Worm (Caenorhabditis elegans) whole organism, L1 larva: ENCODE results near the gene cox-5A.
A peak's percentile ranks its signal among the peaks of the same experiment; 100 is the strongest.

Experiments
- C34B4.2 ChIP-seq: sonication (generic microtip); optimal IDR thresholded peaks from 2 replicates; lab custom pipeline; 2017; ENCODE audit warnings: mild to moderate bottlenecking, missing genetic modification characterization, missing compliant biosample characterization
- F16B12.6 ChIP-seq: fragments of 150-350 bp; optimal IDR thresholded peaks from 2 replicates; lab custom pipeline; 2014; ENCODE audit warnings: missing biosample characterization, missing genetic modification characterization
- aha-1 ChIP-seq: fragments of 150-350 bp; optimal IDR thresholded peaks from 2 replicates; lab custom pipeline; 2014; ENCODE audit warnings: missing biosample characterization, missing genetic modification characterization
- alr-1 ChIP-seq: fragments of 200-800 bp; sonication (Bioruptor generic); optimal IDR thresholded peaks from 2 replicates; lab custom pipeline; 2018; ENCODE audit warnings: borderline replicate concordance, mild to moderate bottlenecking, missing genetic modification characterization, missing compliant biosample characterization
- aly-2 ChIP-seq: fragments of 150-350 bp; optimal IDR thresholded peaks from 2 replicates; lab custom pipeline; 2014; ENCODE audit warnings: missing biosample characterization, missing genetic modification characterization
- ama-1 ChIP-seq: fragments of 150-350 bp; optimal IDR thresholded peaks from 2 replicates; lab custom pipeline; 2014
- blmp-1 ChIP-seq: fragments of 150-350 bp; optimal IDR thresholded peaks from 2 replicates; lab custom pipeline; 2014; ENCODE audit warnings: missing biosample characterization, missing genetic modification characterization
- ceh-8 ChIP-seq: fragments of 200-800 bp; sonication (Bioruptor generic); optimal IDR thresholded peaks from 2 replicates; lab custom pipeline; 2018; ENCODE audit warnings: mild to moderate bottlenecking, missing genetic modification characterization, moderate library complexity, missing compliant biosample characterization
- ceh-82 ChIP-seq, 3 experiments: fragments of 150-350 bp in 1 of 3; sonication (generic microtip) in 2 of 3; optimal IDR thresholded peaks; 2 replicates each; lab custom pipeline; 2014 to 2017; ENCODE audit warnings: missing biosample characterization in 3 of 3, missing genetic modification characterization in 3 of 3
- ces-1 ChIP-seq: fragments of 150-350 bp; optimal IDR thresholded peaks from 2 replicates; lab custom pipeline; 2014; ENCODE audit warnings: missing biosample characterization, missing genetic modification reagents, missing genetic modification characterization
- dpl-1 ChIP-seq, 3 experiments: fragments of 150-350 bp in 2 of 3; sonication (generic microtip) in 1 of 3; optimal IDR thresholded peaks; 2 replicates each; lab custom pipeline; 2014 to 2017; ENCODE audit warnings: missing biosample characterization in 3 of 3, missing genetic modification characterization in 3 of 3, missing genetic modification reagents in 3 of 3
- efl-1 ChIP-seq, 4 experiments: fragments of 150-350 bp; optimal IDR thresholded peaks in 3 of 4; peaks in 1 of 4; 1 replicate in 1 of 4; 2 replicates in 3 of 4; lab custom pipeline; 2014; ENCODE audit warnings: missing biosample characterization in 2 of 4, missing genetic modification characterization in 2 of 4, missing genetic modification reagents in 2 of 4
- ets-5 ChIP-seq: fragments of 200-800 bp; sonication (Bioruptor generic); IDR thresholded peaks from 2 replicates; pipeline ENCODE4 v1.3.6; 2022; ENCODE audit warnings: missing genetic modification characterization, missing compliant biosample characterization
- fkh-10 ChIP-seq: sonication (generic microtip); optimal IDR thresholded peaks from 2 replicates; lab custom pipeline; 2017; ENCODE audit warnings: missing biosample characterization, missing genetic modification reagents, missing genetic modification characterization
- fkh-4 ChIP-seq: sonication (generic microtip); optimal IDR thresholded peaks from 2 replicates; lab custom pipeline; 2016; ENCODE audit warnings: missing compliant biosample characterization, missing genetic modification characterization, borderline replicate concordance
- grh-1 ChIP-seq: fragments of 200-800 bp; sonication (Bioruptor generic); IDR thresholded peaks from 2 replicates; pipeline ENCODE4 v1.3.6; 2022; ENCODE audit warnings: missing genetic modification reagents, missing genetic modification characterization, missing compliant biosample characterization
- hlh-17 ChIP-seq: fragments of 200-800 bp; sonication (Bioruptor generic); optimal IDR thresholded peaks from 2 replicates; lab custom pipeline; 2018; ENCODE audit warnings: missing genetic modification characterization, mild to moderate bottlenecking, missing compliant biosample characterization, moderate library complexity, borderline replicate concordance
- hlh-4 ChIP-seq: sonication (generic microtip); optimal IDR thresholded peaks from 2 replicates; lab custom pipeline; 2016; ENCODE audit warnings: mild to moderate bottlenecking, missing genetic modification characterization, missing compliant biosample characterization
- lin-14 ChIP-seq: fragments of 200-800 bp; sonication (Bioruptor generic); optimal IDR thresholded peaks from 2 replicates; lab custom pipeline; 2018; ENCODE audit warnings: mild to moderate bottlenecking, missing genetic modification characterization, moderate library complexity, missing compliant biosample characterization
- lin-15B ChIP-seq: fragments of 150-350 bp; sonication (generic microtip); optimal IDR thresholded peaks from 3 replicates; lab custom pipeline; 2014; ENCODE audit warnings: missing biosample characterization, missing genetic modification characterization
- lin-35 ChIP-seq, 2 experiments: fragments of 150-350 bp; optimal IDR thresholded peaks; 2 replicates each; lab custom pipeline; 2014; ENCODE audit warnings: missing biosample characterization in 2 of 2, missing genetic modification characterization in 2 of 2, missing genetic modification reagents in 2 of 2
- lin-39 ChIP-seq: fragments of 150-350 bp; optimal IDR thresholded peaks from 2 replicates; lab custom pipeline; 2014; ENCODE audit warnings: missing biosample characterization, missing genetic modification reagents, missing genetic modification characterization
- lir-3 ChIP-seq: sonication (generic microtip); optimal IDR thresholded peaks from 2 replicates; lab custom pipeline; 2016; ENCODE audit warnings: mild to moderate bottlenecking, missing genetic modification characterization, moderate library complexity, missing compliant biosample characterization; ENCODE audit not compliant: poor library complexity
- lsy-2 ChIP-seq, 2 experiments: fragments of 150-350 bp; optimal IDR thresholded peaks; 2 replicates each; lab custom pipeline; 2014; ENCODE audit warnings: missing biosample characterization in 2 of 2, missing genetic modification characterization in 2 of 2
- mab-9 ChIP-seq: fragments of 200-800 bp; sonication (Bioruptor generic); IDR thresholded peaks from 2 replicates; pipeline ENCODE4 v1.3.6; 2022; ENCODE audit warnings: missing genetic modification reagents, missing genetic modification characterization, missing compliant biosample characterization
- mef-2 ChIP-seq: fragments of 150-350 bp; optimal IDR thresholded peaks from 2 replicates; lab custom pipeline; 2014; ENCODE audit warnings: missing biosample characterization, missing genetic modification characterization
- mep-1 ChIP-seq: fragments of 150-350 bp; optimal IDR thresholded peaks from 2 replicates; lab custom pipeline; 2014; ENCODE audit warnings: missing biosample characterization, missing genetic modification characterization
- nhr-11 ChIP-seq: fragments of 150-350 bp; optimal IDR thresholded peaks from 2 replicates; lab custom pipeline; 2014; ENCODE audit warnings: missing biosample characterization, missing genetic modification characterization
- nhr-12 ChIP-seq: sonication (generic microtip); optimal IDR thresholded peaks from 2 replicates; lab custom pipeline; 2017; ENCODE audit warnings: missing biosample characterization, missing genetic modification characterization
- nhr-20 ChIP-seq: sonication (generic microtip); optimal IDR thresholded peaks from 2 replicates; lab custom pipeline; 2016; ENCODE audit warnings: mild to moderate bottlenecking, missing genetic modification characterization, missing compliant biosample characterization
- nhr-237 ChIP-seq: fragments of 150-350 bp; optimal IDR thresholded peaks from 2 replicates; lab custom pipeline; 2014; ENCODE audit warnings: missing biosample characterization, missing genetic modification characterization
- nhr-47 ChIP-seq: sonication (generic microtip); optimal IDR thresholded peaks from 2 replicates; lab custom pipeline; 2016; ENCODE audit warnings: mild to moderate bottlenecking, missing genetic modification characterization, moderate library complexity, missing compliant biosample characterization
- nhr-71 ChIP-seq: sonication (generic microtip); optimal IDR thresholded peaks from 2 replicates; lab custom pipeline; 2016; ENCODE audit warnings: mild to moderate bottlenecking, missing genetic modification characterization, moderate library complexity, missing compliant biosample characterization
- nhr-77 ChIP-seq: fragments of 150-350 bp; optimal IDR thresholded peaks from 2 replicates; lab custom pipeline; 2014; ENCODE audit warnings: missing biosample characterization, missing genetic modification characterization
- nhr-84 ChIP-seq: sonication (generic microtip); optimal IDR thresholded peaks from 2 replicates; lab custom pipeline; 2017; ENCODE audit warnings: missing biosample characterization, missing genetic modification characterization
- nhr-85 ChIP-seq: sonication (generic microtip); peaks from one replicate; lab custom pipeline; 2016; ENCODE audit warnings: missing genetic modification characterization, inconsistent platforms, missing compliant biosample characterization
- nhr-90 ChIP-seq: sonication (generic microtip); optimal IDR thresholded peaks from 2 replicates; lab custom pipeline; 2016; ENCODE audit warnings: mild to moderate bottlenecking, missing genetic modification characterization, missing compliant biosample characterization; ENCODE audit not compliant: poor library complexity
- pqm-1 ChIP-seq: sonication (generic microtip); optimal IDR thresholded peaks from 3 replicates; lab custom pipeline; 2017; ENCODE audit warnings: missing biosample characterization, missing genetic modification characterization
- rnt-1 ChIP-seq: sonication (generic microtip); optimal IDR thresholded peaks from 2 replicates; lab custom pipeline; 2016; ENCODE audit warnings: mild to moderate bottlenecking, missing genetic modification characterization, moderate library complexity, missing compliant biosample characterization
- skn-1 ChIP-seq: fragments of 150-350 bp; optimal IDR thresholded peaks from 2 replicates; lab custom pipeline; 2014; ENCODE audit warnings: missing biosample characterization, missing genetic modification characterization
- snpc-4 ChIP-seq: fragments of 150-350 bp; optimal IDR thresholded peaks from 2 replicates; lab custom pipeline; 2014; ENCODE audit warnings: missing biosample characterization, missing genetic modification characterization
- sptf-1 ChIP-seq: fragments of 150-350 bp; optimal IDR thresholded peaks from 2 replicates; lab custom pipeline; 2014; ENCODE audit warnings: missing biosample characterization, missing genetic modification characterization
- sup-37 ChIP-seq: fragments of 200-800 bp; sonication (Bioruptor generic); optimal IDR thresholded peaks from 2 replicates; lab custom pipeline; 2018; ENCODE audit warnings: mild to moderate bottlenecking, missing genetic modification characterization, missing compliant biosample characterization
- swsn-7 ChIP-seq: sonication (generic microtip); optimal IDR thresholded peaks from 2 replicates; lab custom pipeline; 2016; ENCODE audit warnings: missing genetic modification characterization, missing compliant biosample characterization
- unc-130 ChIP-seq: fragments of 150-350 bp; optimal IDR thresholded peaks from 2 replicates; lab custom pipeline; 2017; ENCODE audit warnings: missing biosample characterization, missing genetic modification characterization, inconsistent platforms
- unc-86 ChIP-seq: sonication (generic microtip); optimal IDR thresholded peaks from 2 replicates; lab custom pipeline; 2016; ENCODE audit warnings: missing genetic modification characterization, missing compliant biosample characterization
- vab-15 ChIP-seq: sonication (generic microtip); optimal IDR thresholded peaks from 2 replicates; lab custom pipeline; 2017; ENCODE audit warnings: missing genotype, mild to moderate bottlenecking, missing genetic modification characterization, missing compliant biosample characterization
- xbp-1 ChIP-seq: sonication (generic microtip); optimal IDR thresholded peaks from 2 replicates; lab custom pipeline; 2016; ENCODE audit warnings: missing genetic modification characterization, missing compliant biosample characterization
- zag-1 ChIP-seq: fragments of 150-350 bp; optimal IDR thresholded peaks from 2 replicates; lab custom pipeline; 2014; ENCODE audit warnings: missing biosample characterization, missing genetic modification characterization
- zip-4 ChIP-seq: fragments of 200-800 bp; sonication (Bioruptor generic); optimal IDR thresholded peaks from 2 replicates; lab custom pipeline; 2018; ENCODE audit warnings: mild to moderate bottlenecking, missing genetic modification characterization, moderate library complexity, missing compliant biosample characterization
- ztf-4 ChIP-seq: fragments of 150-350 bp; optimal IDR thresholded peaks from 2 replicates; lab custom pipeline; 2014; ENCODE audit warnings: missing biosample characterization, missing genetic modification characterization

Gene cox-5A

DNA sequence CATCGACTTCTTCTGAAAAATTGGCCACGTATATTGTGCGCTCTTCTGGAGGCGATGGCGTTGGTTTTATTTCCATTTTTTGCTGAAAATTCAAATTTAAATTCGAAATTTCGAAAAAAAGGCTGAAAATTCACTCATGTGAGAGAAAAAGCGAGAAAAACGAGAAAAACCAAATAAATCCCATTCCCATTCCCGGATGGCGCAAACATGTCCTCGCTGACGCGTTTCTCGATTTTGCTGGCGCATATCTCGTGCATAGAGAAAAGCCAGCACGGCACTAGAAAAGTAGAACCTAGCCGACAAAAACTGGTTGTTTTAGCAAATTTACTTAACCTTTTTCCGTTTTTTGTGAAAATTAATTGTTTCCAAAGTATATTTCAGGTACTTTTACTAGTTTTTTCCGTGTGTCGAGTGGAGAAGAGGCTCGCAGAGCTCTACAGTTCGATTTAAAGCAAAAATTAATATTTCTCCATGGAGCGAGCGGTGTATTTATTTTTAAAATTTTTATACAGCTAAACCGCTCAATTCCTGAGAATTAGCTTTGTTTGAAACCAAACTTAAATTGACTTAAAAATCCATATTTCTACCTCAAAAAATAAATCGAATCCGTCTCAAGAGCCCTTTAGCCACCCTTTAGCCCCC lies 26.6 kb downstream of the cox-5A start, which contains the start of gene rbm-7 (continued):
- TF ChIP-seq mep-1 (tag; lab: Kevin White, UChicago): peak; percentile 92
- TF ChIP-seq ceh-8 (GFP tag; lab: Kevin White, UChicago): no peak
- peak; percentile 87 for TF ChIP-seq rnt-1 (tag; lab: Kevin White, UChicago)
- TF ChIP-seq nhr-12: no peak
- peak; percentile 65 for TF ChIP-seq blmp-1 (tag; lab: Kevin White, UChicago)
- TF ChIP-seq lir-3 (tag; lab: Kevin White, UChicago): no peak
- peak; percentile 67 for TF ChIP-seq lin-15B
- peak; percentile 73 for TF ChIP-seq F16B12.6
- no peak for TF ChIP-seq pqm-1 (tag; lab: Kevin White, UChicago)
- peak; percentile 79 to 86 for TF ChIP-seq lin-35 (GFP tag; optimal IDR thresholded peaks at IDR 0.05; lab: Kevin White, UChicago)
- peak; percentile 12 for TF ChIP-seq sup-37
- no peak for TF ChIP-seq zag-1 (tag; lab: Kevin White, UChicago)
- TF ChIP-seq nhr-11 (tag; lab: Kevin White, UChicago): no peak
- TF ChIP-seq nhr-71 (tag; lab: Kevin White, UChicago): peak; percentile 83
- no peak for TF ChIP-seq ets-5 (GFP tag; lab: Robert Waterston, UW)
- TF ChIP-seq skn-1: peak; percentile 64
- TF ChIP-seq efl-1 (optimal IDR thresholded peaks at IDR 0.05; lab: Kevin White, UChicago): peak; percentile 78 to 82
- TF ChIP-seq efl-1 (GFP tag; optimal IDR thresholded peaks at IDR 0.05 in 1 of 2; lab: Kevin White, UChicago): peak; percentile 77 to 97
- peak; percentile 53; the same call in 1 of the 2 replicates for TF ChIP-seq grh-1 (GFP tag; lab: Robert Waterston, UW)
- TF ChIP-seq lin-39 (tag; lab: Kevin White, UChicago): peak; percentile 73
- no peak for TF ChIP-seq ztf-4 (tag; lab: Kevin White, UChicago)
- no peak for TF ChIP-seq ces-1 (GFP tag; lab: Kevin White, UChicago)
- no peak for TF ChIP-seq vab-15 (tag; lab: Kevin White, UChicago)
- TF ChIP-seq ceh-82 (tag; optimal IDR thresholded peaks at IDR 0.05; lab: Kevin White, UChicago): peak; percentile 75 to 76 (median 76)
- no peak for TF ChIP-seq mab-9 (GFP tag; lab: Robert Waterston, UW)
- TF ChIP-seq nhr-90 (tag; lab: Kevin White, UChicago): peak; percentile 76
- TF ChIP-seq swsn-7: peak; percentile 80
- peak; percentile 76 for TF ChIP-seq xbp-1 (tag; lab: Kevin White, UChicago)
- peak; percentile 52 for TF ChIP-seq unc-130 (tag; lab: Kevin White, UChicago)
- no peak for TF ChIP-seq hlh-17 (GFP tag; lab: Kevin White, UChicago)
- no peak for TF ChIP-seq lin-14 (GFP tag; lab: Kevin White, UChicago)
- no peak for TF ChIP-seq fkh-4 (tag; lab: Kevin White, UChicago)
- no peak for TF ChIP-seq mef-2
- no peak for TF ChIP-seq nhr-237 (tag; lab: Kevin White, UChicago)
- peak; percentile 30 for TF ChIP-seq aly-2 (tag; lab: Kevin White, UChicago)
- no peak for TF ChIP-seq zip-4 (GFP tag; lab: Kevin White, UChicago)
- no peak for TF ChIP-seq hlh-4 (tag; lab: Kevin White, UChicago)
- peak; percentile 60 to 80 (median 77) for TF ChIP-seq dpl-1 (GFP tag; optimal IDR thresholded peaks at IDR 0.05; lab: Kevin White, UChicago)
- peak; percentile 70 for TF ChIP-seq nhr-20 (tag; lab: Kevin White, UChicago)
- TF ChIP-seq unc-86 (tag; lab: Kevin White, UChicago): peak; percentile 72
- peak; percentile 52 for TF ChIP-seq snpc-4 (tag; lab: Kevin White, UChicago)
- TF ChIP-seq nhr-47 (tag; lab: Kevin White, UChicago): peak; percentile 91
- no peak for TF ChIP-seq alr-1
- no peak for TF ChIP-seq C34B4.2 (tag; lab: Kevin White, UChicago)
- TF ChIP-seq nhr-77 (tag; lab: Kevin White, UChicago): peak; percentile 36
- TF ChIP-seq fkh-10: peak; percentile 2
- peak; percentile 87 to 89 for TF ChIP-seq lsy-2 (tag; optimal IDR thresholded peaks at IDR 0.05; lab: Kevin White, UChicago)
- TF ChIP-seq sptf-1 (tag; lab: Kevin White, UChicago): no peak
- TF ChIP-seq nhr-85 (tag; lab: Kevin White, UChicago): peak; percentile 78
- TF ChIP-seq ama-1 (lab: Kevin White, UChicago): no peak
- TF ChIP-seq aha-1 (tag; lab: Kevin White, UChicago): no peak
- TF ChIP-seq nhr-84 (tag; lab: Kevin White, UChicago): no peak
